Fruit fly (Drosophila melanogaster) whole organism, embryonic: Measurements from ENCODE around the gene Rpt6R.

Source experiments
- CG10274 ChIP-seq: fragments of 200-800 bp; sonication (Bioruptor generic); optimal IDR thresholded peaks from 3 replicates; lab custom pipeline; 2017; ENCODE audit warnings: missing biosample characterization, mild to moderate bottlenecking, missing genetic modification characterization
- CG14710 ChIP-seq: fragments of 200-800 bp; sonication (Bioruptor generic); optimal IDR thresholded peaks from 3 replicates; lab custom pipeline; 2019; ENCODE audit warnings: missing biosample characterization, mild to moderate bottlenecking, missing genetic modification characterization, moderate library complexity
- CG14965 ChIP-seq: fragments of 200-800 bp; sonication (Bioruptor generic); optimal IDR thresholded peaks from 2 replicates; lab custom pipeline; 2016; ENCODE audit warnings: missing biosample characterization, missing genetic modification characterization, borderline replicate concordance
- CG15073 ChIP-seq: fragments of 200-800 bp; sonication (Bioruptor generic); optimal IDR thresholded peaks from 2 replicates; lab custom pipeline; 2016; ENCODE audit warnings: missing biosample characterization, missing genetic modification characterization
- CG1603 ChIP-seq: fragments of 200-800 bp; sonication (Bioruptor generic); optimal IDR thresholded peaks from 2 replicates; lab custom pipeline; 2019; ENCODE audit warnings: missing biosample characterization, mild to moderate bottlenecking, missing genetic modification characterization, moderate library complexity
- CG17568 ChIP-seq: fragments of 200-800 bp; sonication (Bioruptor generic); optimal IDR thresholded peaks from 2 replicates; lab custom pipeline; 2018; ENCODE audit warnings: missing biosample characterization, mild to moderate bottlenecking, missing genetic modification characterization, moderate library complexity
- CG17912 ChIP-seq: fragments of 200-800 bp; sonication (Bioruptor generic); optimal IDR thresholded peaks from 2 replicates; lab custom pipeline; 2018; ENCODE audit warnings: missing biosample characterization, mild to moderate bottlenecking, missing genetic modification characterization
- CG18011 ChIP-seq: fragments of 200-800 bp; sonication (Bioruptor generic); optimal IDR thresholded peaks from 2 replicates; lab custom pipeline; 2017; ENCODE audit warnings: missing biosample characterization, missing genetic modification characterization, mild to moderate bottlenecking, moderate library complexity, missing genotype
- CG30020 ChIP-seq: fragments of 200-800 bp; optimal IDR thresholded peaks from 2 replicates; lab custom pipeline; 2019; ENCODE audit warnings: missing biosample characterization, mild to moderate bottlenecking, missing genetic modification characterization, moderate library complexity
- CG31441 ChIP-seq: fragments of 200-800 bp; sonication (Bioruptor generic); IDR thresholded peaks from 2 replicates; pipeline ENCODE4 v1.3.6; 2022; ENCODE audit warnings: missing biosample characterization, missing genetic modification characterization
- CG4730 ChIP-seq: fragments of 200-800 bp; sonication (Bioruptor generic); IDR thresholded peaks from 2 replicates; pipeline ENCODE4 v1.3.6; 2022; ENCODE audit warnings: missing biosample characterization, missing genetic modification characterization
- CG6854 ChIP-seq: fragments of 200-800 bp; sonication (Bioruptor generic); optimal IDR thresholded peaks from 3 replicates; lab custom pipeline; 2017; ENCODE audit warnings: missing biosample characterization, mild to moderate bottlenecking, missing genetic modification characterization
- CG7372 ChIP-seq: fragments of 200-800 bp; sonication (Bioruptor generic); IDR thresholded peaks from 2 replicates; pipeline ENCODE4 v1.3.6; 2022; ENCODE audit warnings: missing biosample characterization, missing genetic modification characterization
- CG7839 ChIP-seq: fragments of 200-800 bp; sonication (Bioruptor generic); optimal IDR thresholded peaks from 3 replicates; lab custom pipeline; 2018; ENCODE audit warnings: missing biosample characterization, mild to moderate bottlenecking, missing genetic modification characterization, moderate library complexity
- CG8089 ChIP-seq: fragments of 200-800 bp; sonication (Bioruptor generic); optimal IDR thresholded peaks from 3 replicates; lab custom pipeline; 2016; ENCODE audit warnings: missing biosample characterization, missing genetic modification characterization
- CG9437 ChIP-seq: fragments of 200-800 bp; sonication (Bioruptor generic); optimal IDR thresholded peaks from 2 replicates; lab custom pipeline; 2018; ENCODE audit warnings: missing biosample characterization, mild to moderate bottlenecking, missing genetic modification characterization
- CG9817 ChIP-seq: fragments of 200-800 bp; sonication (Bioruptor generic); optimal IDR thresholded peaks from 2 replicates; lab custom pipeline; 2018; ENCODE audit warnings: missing biosample characterization, mild to moderate bottlenecking, missing genetic modification characterization, moderate library complexity
- Doc2 ChIP-seq: fragments of 200-800 bp; sonication (Bioruptor generic); IDR thresholded peaks from 2 replicates; pipeline ENCODE4 v1.3.6; 2022; ENCODE audit warnings: missing biosample characterization, missing genetic modification characterization
- Elba2 ChIP-seq: fragments of 200-800 bp; sonication (Bioruptor generic); optimal IDR thresholded peaks from 3 replicates; lab custom pipeline; 2016; ENCODE audit warnings: missing biosample characterization, missing genetic modification characterization
- HHEX ChIP-seq: fragments of 200-800 bp; sonication (Bioruptor generic); optimal IDR thresholded peaks from 3 replicates; lab custom pipeline; 2017; ENCODE audit warnings: missing biosample characterization, mild to moderate bottlenecking, missing genetic modification characterization, missing genetic modification reagents
- HLH4C ChIP-seq: fragments of 200-800 bp; sonication (Bioruptor generic); IDR thresholded peaks from 3 replicates; pipeline ENCODE4 v1.3.6; 2022; ENCODE audit warnings: missing biosample characterization, missing genetic modification characterization; ENCODE audit not compliant: partially characterized antibody
- Hand ChIP-seq: fragments of 200-800 bp; sonication (Bioruptor generic); optimal IDR thresholded peaks from 2 replicates; lab custom pipeline; 2017; ENCODE audit warnings: mild to moderate bottlenecking, missing biosample characterization, missing genetic modification reagents, missing genetic modification characterization
- Hmx ChIP-seq: fragments of 200-800 bp; sonication (Bioruptor generic); optimal IDR thresholded peaks from 2 replicates; lab custom pipeline; 2016; ENCODE audit warnings: missing biosample characterization, missing genetic modification characterization
- MTF-1 ChIP-seq: fragments of 200-800 bp; sonication (Bioruptor generic); optimal IDR thresholded peaks from 2 replicates; lab custom pipeline; 2018; ENCODE audit warnings: missing biosample characterization, mild to moderate bottlenecking, missing genetic modification characterization, borderline replicate concordance
- Mad ChIP-seq: fragments of 200-800 bp; sonication (Bioruptor generic); optimal IDR thresholded peaks from 2 replicates; lab custom pipeline; 2016; ENCODE audit warnings: missing biosample characterization, missing genetic modification characterization
- Med ChIP-seq: fragments of 200-800 bp; sonication (Bioruptor generic); peaks from one replicate; lab custom pipeline; 2016; ENCODE audit warnings: missing biosample characterization, missing genetic modification characterization, mild to moderate bottlenecking, inconsistent platforms, moderate library complexity
- Meics ChIP-seq: fragments of 200-800 bp; sonication (Bioruptor generic); optimal IDR thresholded peaks from 2 replicates; lab custom pipeline; 2017; ENCODE audit warnings: missing biosample characterization, mild to moderate bottlenecking, missing genetic modification characterization
- NK7.1 ChIP-seq: fragments of 200-800 bp; sonication (Bioruptor generic); optimal IDR thresholded peaks from 3 replicates; lab custom pipeline; 2016; ENCODE audit warnings: missing biosample characterization, missing genetic modification characterization
- Xrp1 ChIP-seq: fragments of 200-800 bp; sonication (Bioruptor generic); IDR thresholded peaks from 2 replicates; pipeline ENCODE4 v1.3.6; 2022; ENCODE audit warnings: missing biosample characterization, missing genetic modification characterization
- aop ChIP-seq: fragments of 200-800 bp; sonication (Bioruptor generic); IDR thresholded peaks from 2 replicates; pipeline ENCODE4 v1.3.6; 2022; ENCODE audit warnings: missing biosample characterization, missing genetic modification characterization
- br ChIP-seq: fragments of >200 bp; optimal IDR thresholded peaks from 2 replicates; lab custom pipeline; 2017
- disco-r ChIP-seq: fragments of 200-800 bp; sonication (Bioruptor generic); optimal IDR thresholded peaks from 2 replicates; lab custom pipeline; 2016; ENCODE audit warnings: missing biosample characterization, missing genetic modification characterization
- dmrt99B ChIP-seq: fragments of 200-800 bp; sonication (Bioruptor generic); optimal IDR thresholded peaks from 2 replicates; lab custom pipeline; 2018; ENCODE audit warnings: missing biosample characterization, mild to moderate bottlenecking, missing genetic modification characterization, moderate library complexity
- ems ChIP-seq: fragments of 200-800 bp; sonication (Bioruptor generic); optimal IDR thresholded peaks from 3 replicates; lab custom pipeline; 2016; ENCODE audit warnings: missing biosample characterization, missing genetic modification characterization
- eyg ChIP-seq: fragments of 200-800 bp; sonication (Bioruptor generic); optimal IDR thresholded peaks from 3 replicates; lab custom pipeline; 2016; ENCODE audit warnings: missing biosample characterization, missing genetic modification characterization
- fu2 ChIP-seq: fragments of 200-800 bp; sonication (Bioruptor generic); optimal IDR thresholded peaks from 2 replicates; lab custom pipeline; 2016; ENCODE audit warnings: missing biosample characterization, missing genetic modification characterization
- hth ChIP-seq: fragments of >200 bp; optimal IDR thresholded peaks from 2 replicates; lab custom pipeline; 2017; ENCODE audit warnings: inconsistent platforms
- jing ChIP-seq: fragments of 200-800 bp; sonication (Bioruptor generic); optimal IDR thresholded peaks from 2 replicates; lab custom pipeline; 2018; ENCODE audit warnings: missing biosample characterization, mild to moderate bottlenecking, missing genetic modification characterization
- kay ChIP-seq: fragments of 200-800 bp; sonication (Bioruptor generic); optimal IDR thresholded peaks from 2 replicates; lab custom pipeline; 2016; ENCODE audit warnings: missing biosample characterization, missing genetic modification characterization
- onecut ChIP-seq: fragments of 200-800 bp; sonication (Bioruptor generic); IDR thresholded peaks from 2 replicates; pipeline ENCODE4 v1.3.6; 2022; ENCODE audit warnings: missing biosample characterization, missing genetic modification characterization
- org-1 ChIP-seq: fragments of 200-800 bp; sonication (Bioruptor generic); optimal IDR thresholded peaks from 2 replicates; lab custom pipeline; 2017; ENCODE audit warnings: missing biosample characterization, missing genetic modification characterization
- pho ChIP-seq: fragments of 200-800 bp; sonication (Bioruptor generic); optimal IDR thresholded peaks from 2 replicates; lab custom pipeline; 2016; ENCODE audit warnings: missing biosample characterization, missing genetic modification characterization
- pum ChIP-seq: fragments of 200-800 bp; sonication (Bioruptor generic); optimal IDR thresholded peaks from 2 replicates; lab custom pipeline; 2016; ENCODE audit warnings: missing biosample characterization, missing genetic modification characterization
- repo ChIP-seq: fragments of 200-800 bp; sonication (Bioruptor generic); optimal IDR thresholded peaks from 2 replicates; lab custom pipeline; 2016; ENCODE audit warnings: missing biosample characterization, missing genetic modification characterization
- so ChIP-seq: fragments of 200-800 bp; sonication (Bioruptor generic); IDR thresholded peaks from 3 replicates; pipeline ENCODE4 v1.3.6; 2022; ENCODE audit warnings: missing biosample characterization, missing genetic modification characterization
- sqz ChIP-seq: fragments of 200-800 bp; sonication (Bioruptor generic); optimal IDR thresholded peaks from 3 replicates; lab custom pipeline; 2018; ENCODE audit warnings: missing biosample characterization, mild to moderate bottlenecking, missing genetic modification characterization
- sr ChIP-seq: fragments of 200-800 bp; sonication (Bioruptor generic); IDR thresholded peaks from 3 replicates; pipeline ENCODE4 v1.3.6; 2022; ENCODE audit warnings: missing biosample characterization, missing genetic modification characterization
- stc ChIP-seq: fragments of 200-800 bp; sonication (Bioruptor generic); IDR thresholded peaks from 2 replicates; pipeline ENCODE4 v1.3.6; 2022; ENCODE audit warnings: missing biosample characterization, missing genetic modification characterization
- sug ChIP-seq: fragments of 200-800 bp; optimal IDR thresholded peaks from 2 replicates; lab custom pipeline; 2019; ENCODE audit warnings: missing biosample characterization, mild to moderate bottlenecking, missing genetic modification characterization, moderate library complexity
- usp ChIP-seq: fragments of >200 bp; optimal IDR thresholded peaks from 2 replicates; lab custom pipeline; 2017; ENCODE audit warnings: missing biosample characterization, missing genetic modification characterization
- zen2 ChIP-seq: fragments of 200-800 bp; sonication (Bioruptor generic); IDR thresholded peaks from 3 replicates; pipeline ENCODE4 v1.3.6; 2022; ENCODE audit warnings: missing biosample characterization, missing genetic modification characterization; ENCODE audit not compliant: partially characterized antibody

The Rpt6R gene

DNA sequence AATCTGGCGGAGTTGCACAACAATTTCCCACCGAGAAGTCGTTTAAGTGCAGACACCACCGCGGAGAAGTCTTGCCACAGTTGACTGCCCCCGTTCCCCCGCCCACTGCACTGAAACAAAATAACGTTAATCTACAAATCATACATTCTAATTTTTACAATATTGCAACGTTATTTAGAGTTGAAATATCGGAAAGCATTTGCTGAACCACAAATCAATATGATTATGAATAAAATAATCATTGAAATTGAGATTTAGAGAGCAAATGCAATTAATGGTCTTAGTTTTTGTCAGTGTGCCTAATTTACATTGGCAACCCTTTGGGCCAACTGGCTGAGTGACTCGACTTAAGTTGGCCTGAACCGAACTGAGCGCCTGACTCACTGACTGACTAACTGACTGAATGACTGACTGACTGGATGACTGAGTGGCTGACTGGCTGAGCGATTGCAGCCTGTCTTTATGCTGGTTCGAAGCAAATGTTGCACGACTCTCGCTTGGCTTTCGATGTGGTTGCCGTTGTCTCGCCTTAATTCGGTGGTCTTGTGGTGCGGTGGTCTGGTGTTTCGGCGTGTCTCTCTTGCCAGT lies 12.8 kb downstream of the Rpt6R start (continued):
- TF ChIP-seq CG4730 (GFP tag; lab: Robert Waterston, UW) (peak; percentile 64), aop (GFP tag; lab: Robert Waterston, UW) (no peak), dmrt99B (tag; lab: Kevin White, UChicago) (peak; percentile 91), kay (peak; percentile 45), usp (GFP tag; lab: Kevin White, UChicago) (no peak), pum (GFP tag; lab: Kevin White, UChicago) (peak; percentile 68), ems (GFP tag; lab: Kevin White, UChicago) (no peak), pho (GFP tag; lab: Kevin White, UChicago) (peak; percentile 12), MTF-1 (GFP tag; lab: Kevin White, UChicago) (peak; percentile 37), Elba2 (no peak), zen2 (GFP tag; lab: Robert Waterston, UW) (no peak), HLH4C (GFP tag; lab: Robert Waterston, UW) (no peak), CG17568 (peak; percentile 56), CG18011 (GFP tag; lab: Kevin White, UChicago) (peak; percentile 20), CG10274 (GFP tag; lab: Kevin White, UChicago) (peak; percentile 28), fu2 (peak; percentile 23), onecut (GFP tag; lab: Robert Waterston, UW) (peak; percentile 77), CG8089 (peak; percentile 51), repo (GFP tag; lab: Kevin White, UChicago) (no peak), sr (peak; percentile 42; the same call in 1 of the 3 replicates), CG14710 (tag; lab: Kevin White, UChicago) (peak; percentile 82), CG9437 (GFP tag; lab: Kevin White, UChicago) (peak; percentile 65), hth (lab: Kevin White, UChicago) (no peak), CG17912 (GFP tag; lab: Kevin White, UChicago) (no peak), CG14965 (GFP tag; lab: Kevin White, UChicago) (no peak), CG6854 (GFP tag; lab: Kevin White, UChicago) (peak; percentile 59), Hmx (peak; percentile 2), sqz (no peak), Xrp1 (GFP tag; lab: Robert Waterston, UW) (peak; percentile 87), Med (peak; percentile 85), CG9817 (peak; percentile 73), CG15073 (peak; percentile 1), Hand (GFP tag; lab: Kevin White, UChicago) (no peak), disco-r (peak; percentile 1), br (lab: Kevin White, UChicago) (no peak), HHEX (GFP tag; lab: Kevin White, UChicago) (peak; percentile 79), NK7.1 (GFP tag; lab: Kevin White, UChicago) (peak; percentile 46), CG31441 (GFP tag; lab: Robert Waterston, UW) (peak; percentile 93), CG7372 (GFP tag; lab: Robert Waterston, UW) (peak; percentile 59), CG30020 (tag; lab: Kevin White, UChicago) (no peak), stc (peak; percentile 77), so (peak; percentile 83; the same call in 2 of the 3 replicates), Mad (peak; percentile 36), CG1603 (peak; percentile 96), jing (peak; percentile 71), org-1 (GFP tag; lab: Kevin White, UChicago) (peak; percentile 61), eyg (GFP tag; lab: Kevin White, UChicago) (peak; percentile 13), Meics (peak; percentile 58), CG7839 (tag; lab: Kevin White, UChicago) (peak; percentile 83), sug (tag; lab: Kevin White, UChicago) (peak; percentile 35), Doc2 (GFP tag; lab: Robert Waterston, UW) (no peak)
